Fruit fly (Drosophila melanogaster) whole organism, embryonic: ENCODE results near the gene CG43168.

Experiments used
- CG14667 ChIP-seq: fragments of 200-800 bp; sonication (Bioruptor generic); IDR thresholded peaks from 2 replicates; pipeline ENCODE4 v1.3.6; 2022; ENCODE audit warnings: missing biosample characterization, missing genetic modification characterization
- CG9932 ChIP-seq: fragments of 200-800 bp; sonication (Bioruptor generic); IDR thresholded peaks from 2 replicates; pipeline ENCODE4 v1.3.6; 2022; ENCODE audit warnings: missing biosample characterization, missing genetic modification characterization

DNA sequence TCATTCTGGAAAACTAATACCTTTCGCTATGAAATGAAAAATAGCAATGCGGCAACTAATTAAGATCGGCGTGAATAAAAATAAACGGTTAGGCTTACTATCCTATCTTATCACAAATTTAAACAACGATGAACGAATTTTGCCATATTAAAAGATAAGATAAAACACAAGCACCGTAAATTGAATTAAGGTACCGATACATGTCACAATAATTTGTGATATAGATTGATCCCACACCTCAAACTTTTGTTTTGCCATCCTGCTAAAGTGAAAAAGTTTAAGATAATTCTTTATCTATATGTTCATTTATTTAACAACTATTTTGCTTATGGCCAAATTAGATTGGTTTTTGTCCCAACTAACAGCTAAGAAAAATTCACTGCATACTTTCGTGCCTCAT, 41.6 kb upstream of the CG43168 start, which contains the start of gene CG42714:
- TF ChIP-seq CG14667 (GFP tag; lab: Robert Waterston, UW) = no peak
- no peak for TF ChIP-seq CG9932
